Fruit fly (Drosophila melanogaster): ENCODE data around the gene Jhbp4.

Gene Jhbp4

dm6 chr3R:16008300-16008699 lies 35.0 kb upstream of the Jhbp4 start (continued):
- TF ChIP-seq CG7963 (GFP tag; IDR thresholded peaks at IDR 0.05; ENCODE audit: partially characterized antibody) = no peak
- TF ChIP-seq chinmo (GFP tag; IDR thresholded peaks at IDR 0.05; ENCODE audit: partially characterized antibody) = 0 out of 4 replicates have a peak, but pooled peaks have one; percentile 19
- TF ChIP-seq HHEX (GFP tag; optimal IDR thresholded peaks at IDR 0.05) = no peak
- no peak for TF ChIP-seq D19A (tag; optimal IDR thresholded peaks at IDR 0.05)
- TF ChIP-seq Atf6 (GFP tag; IDR thresholded peaks at IDR 0.05) = 0 out of 2 replicates have a peak, but pooled peaks have one; percentile 10
- TF ChIP-seq ac (GFP tag; optimal IDR thresholded peaks at IDR 0.05) = no peak
- TF ChIP-seq CG2202 (tag; optimal IDR thresholded peaks at IDR 0.05) = no peak
- TF ChIP-seq jing (GFP tag; optimal IDR thresholded peaks at IDR 0.05) = no peak
- TF ChIP-seq Scr (GFP tag; IDR thresholded peaks at IDR 0.05; ENCODE audit: partially characterized antibody) = no peak
- no peak for TF ChIP-seq BEAF-32 (GFP tag; optimal IDR thresholded peaks at IDR 0.05)
- TF ChIP-seq sd (tag; optimal IDR thresholded peaks at IDR 0.05) = peak; percentile 58
- TF ChIP-seq Pdp1 (GFP tag; optimal IDR thresholded peaks at IDR 0.05) = no peak
- peak; percentile 28 for TF ChIP-seq mirr (GFP tag; optimal IDR thresholded peaks at IDR 0.05)
- peak; percentile 2 for TF ChIP-seq Hmr (GFP tag; optimal IDR thresholded peaks at IDR 0.05)
- TF ChIP-seq Hr78 (GFP tag; optimal IDR thresholded peaks at IDR 0.05) = peak in 1 of 2 experiments; percentile 23
- TF ChIP-seq GATAe (GFP tag; conservative IDR thresholded peaks at IDR 0.05) = peak; percentile 92
- TF ChIP-seq BtbVII (GFP tag; optimal IDR thresholded peaks at IDR 0.05) = peak; percentile 16
- TF ChIP-seq CG34376 (GFP tag; optimal IDR thresholded peaks at IDR 0.05) = peak; percentile 58
- TF ChIP-seq knrl (GFP tag; IDR thresholded peaks at IDR 0.05; ENCODE audit: partially characterized antibody) = no peak
- TF ChIP-seq kni (GFP tag; optimal IDR thresholded peaks at IDR 0.05) = no peak
- TF ChIP-seq sisA (GFP tag; IDR thresholded peaks at IDR 0.05) = no peak

- TF ChIP-seq CG15514 (GFP tag; optimal IDR thresholded peaks at IDR 0.05) = no peak
- peak; percentile 50 for TF ChIP-seq exex (tag; optimal IDR thresholded peaks at IDR 0.05)
- TF ChIP-seq vnd (GFP tag; IDR thresholded peaks at IDR 0.05; ENCODE audit: partially characterized antibody) = 0 out of 3 replicates have a peak, but pooled peaks have one; percentile 24
- peak; percentile 20 for TF ChIP-seq Nf-YC (tag; optimal IDR thresholded peaks at IDR 0.05)
- no peak for TF ChIP-seq slbo (GFP tag; IDR thresholded peaks at IDR 0.05)
- peak in 1 of 2 experiments; percentile 2 for TF ChIP-seq Pdp1 (GFP tag; optimal IDR thresholded peaks at IDR 0.05)
- peak; percentile 27 for TF ChIP-seq kay (GFP tag; optimal IDR thresholded peaks at IDR 0.05)
- 0 out of 2 replicates have a peak, but pooled peaks have one; percentile 40 for TF ChIP-seq sim (GFP tag; IDR thresholded peaks at IDR 0.05)
- peak; percentile 9 for TF ChIP-seq CG9437 (GFP tag; optimal IDR thresholded peaks at IDR 0.05)
- no peak for TF ChIP-seq Sin3A (optimal IDR thresholded peaks at IDR 0.05)
- TF ChIP-seq bbx (GFP tag; IDR thresholded peaks at IDR 0.05; ENCODE audit: partially characterized antibody) = 0 out of 2 replicates have a peak, but pooled peaks have one; percentile 14
- no peak for TF ChIP-seq ap (GFP tag; IDR thresholded peaks at IDR 0.05)
- TF ChIP-seq CG12104 (GFP tag; optimal IDR thresholded peaks at IDR 0.05) = no peak
- TF ChIP-seq lab (GFP tag; optimal IDR thresholded peaks at IDR 0.05) = peak; percentile 34
- peak; percentile 18 for TF ChIP-seq phol (tag; optimal IDR thresholded peaks at IDR 0.05)
- peak; percentile 1 for TF ChIP-seq CG15269 (tag; optimal IDR thresholded peaks at IDR 0.05)
- peak; percentile 47 for TF ChIP-seq Med (GFP tag)
- no peak for TF ChIP-seq CG8290 (GFP tag; optimal IDR thresholded peaks at IDR 0.05)
- peak in 1 of 2 experiments; percentile 17 for TF ChIP-seq CG8290 (tag; optimal IDR thresholded peaks at IDR 0.05)
- peak; percentile 48 for TF ChIP-seq Sry-β (GFP tag; optimal IDR thresholded peaks at IDR 0.05)
- no peak for TF ChIP-seq Neu2 (GFP tag; optimal IDR thresholded peaks at IDR 0.05; ENCODE audit: borderline replicate concordance)
- TF ChIP-seq grn (GFP tag; optimal IDR thresholded peaks at IDR 0.05) = peak; percentile 87
Observed at dm6 chr3R:16009030-16009429, 34.3 kb upstream of the Jhbp4 start, which contains the start of gene GATAe. Gene GATAe, plus strand, starts transcription at chr3R:16009105.
